Fruit fly (Drosophila melanogaster) Kc167 (cell line): ENCODE measurements around the gene CG31909.

Source experiments
- Myc ChIP-seq: fragments of >200 bp; optimal IDR thresholded peaks from 2 replicates; lab custom pipeline; 2017; ENCODE audit warnings: missing external identifiers
- Sin3A ChIP-seq: fragments of >200 bp; optimal IDR thresholded peaks from 2 replicates; lab custom pipeline; 2018; ENCODE audit warnings: missing external identifiers
- h ChIP-seq: fragments of >200 bp; optimal IDR thresholded peaks from 3 replicates; lab custom pipeline; 2018; ENCODE audit warnings: missing external identifiers
- insv ChIP-seq: fragments of >200 bp; optimal IDR thresholded peaks from 3 replicates; lab custom pipeline; 2018; ENCODE audit warnings: missing external identifiers
- ttk ChIP-seq: sonication (Bioruptor generic); optimal IDR thresholded peaks from 2 replicates; lab custom pipeline; 2017; ENCODE audit warnings: missing external identifiers

- TF ChIP-seq ttk (lab: Kevin White, UChicago) (no peak), insv (lab: Kevin White, UChicago) (no peak), h (lab: Kevin White, UChicago) (no peak), Sin3A (lab: Kevin White, UChicago) (no peak), Myc (no peak)
Observed at dm6 chr2L:7293475-7294332, 36.4 kb downstream of the CG31909 start.
